Fruit fly (Drosophila melanogaster): ENCODE data around the gene CG46026.

Gene CG46026

dm6 chr3R:6342702-6343101 lies 36.0 kb downstream of the CG46026 start, which contains the start of gene CG10298:
Gene CG10298 (plus strand): TSS chr3R:6343002.
- TF ChIP-seq psq (optimal IDR thresholded peaks at IDR 0.05) (no peak), EcR (GFP tag; optimal IDR thresholded peaks at IDR 0.05) (no peak), usp (GFP tag; optimal IDR thresholded peaks at IDR 0.05) (no peak), Dll (optimal IDR thresholded peaks at IDR 0.05) (no peak), pan (optimal IDR thresholded peaks at IDR 0.05) (no peak), CG8478 (optimal IDR thresholded peaks at IDR 0.05) (no peak)

dm6 chr3R:6343396-6344239 lies 36.9 kb downstream of the CG46026 start, which contains the start of gene CG17919:
Gene CG17919 (plus strand): TSS chr3R:6344029.
- TF ChIP-seq usp (GFP tag; optimal IDR thresholded peaks at IDR 0.05): no peak
- TF ChIP-seq CG8478 (optimal IDR thresholded peaks at IDR 0.05): no peak
- no peak for TF ChIP-seq pan (optimal IDR thresholded peaks at IDR 0.05)
- no peak for TF ChIP-seq Dll (optimal IDR thresholded peaks at IDR 0.05)
- no peak for TF ChIP-seq EcR (GFP tag; optimal IDR thresholded peaks at IDR 0.05)

dm6 chr3R:6345814-6346213 lies 39.1 kb downstream of the CG46026 start, which contains the start of the genes SmD2 and CG18048:
Gene SmD2 (minus strand): TSS chr3R:6345911.
Gene CG18048 (plus strand): TSS chr3R:6346111.
- TF ChIP-seq usp (GFP tag; optimal IDR thresholded peaks at IDR 0.05) (no peak), EcR (GFP tag; optimal IDR thresholded peaks at IDR 0.05) (no peak), pan (optimal IDR thresholded peaks at IDR 0.05) (no peak)

- TF ChIP-seq Dll (optimal IDR thresholded peaks at IDR 0.05): no peak
- TF ChIP-seq CG8478 (optimal IDR thresholded peaks at IDR 0.05): no peak
- TF ChIP-seq psq (optimal IDR thresholded peaks at IDR 0.05): no peak
- TF ChIP-seq usp (GFP tag; optimal IDR thresholded peaks at IDR 0.05): no peak
- TF ChIP-seq EcR (GFP tag; optimal IDR thresholded peaks at IDR 0.05): no peak
- no peak for TF ChIP-seq pan (optimal IDR thresholded peaks at IDR 0.05)
These were observed 42.3 kb downstream of the CG46026 start, which contains the start of gene Hr83 for dm6 chr3R:6348943-6349342. Gene Hr83 (plus strand): TSS chr3R:6349243.

- no peak for TF ChIP-seq Dll (optimal IDR thresholded peaks at IDR 0.05)
- no peak for TF ChIP-seq psq (optimal IDR thresholded peaks at IDR 0.05)
- no peak for TF ChIP-seq pan (optimal IDR thresholded peaks at IDR 0.05)
- TF ChIP-seq CG8478 (optimal IDR thresholded peaks at IDR 0.05): no peak
- TF ChIP-seq EcR (GFP tag; optimal IDR thresholded peaks at IDR 0.05): no peak
- TF ChIP-seq usp (GFP tag; optimal IDR thresholded peaks at IDR 0.05): no peak
These were observed 44.1 kb downstream of the CG46026 start, which contains the start of gene Pak for dm6 chr3R:6350755-6351154. Gene Pak (plus strand): TSS chr3R:6350896.

- TF ChIP-seq usp (GFP tag; optimal IDR thresholded peaks at IDR 0.05) (no peak), Dll (optimal IDR thresholded peaks at IDR 0.05) (peak; percentile 23)
These were observed 44.5 kb downstream of the CG46026 start for dm6 chr3R:6351181-6351580.

dm6 chr3R:6351696-6352378 lies 45.2 kb downstream of the CG46026 start:
- TF ChIP-seq pan (optimal IDR thresholded peaks at IDR 0.05) (no peak), usp (GFP tag; optimal IDR thresholded peaks at IDR 0.05) (no peak), EcR (GFP tag; optimal IDR thresholded peaks at IDR 0.05) (no peak), psq (optimal IDR thresholded peaks at IDR 0.05) (no peak), CG8478 (optimal IDR thresholded peaks at IDR 0.05) (no peak)

- TF ChIP-seq psq (optimal IDR thresholded peaks at IDR 0.05): no peak
- TF ChIP-seq usp (GFP tag; optimal IDR thresholded peaks at IDR 0.05): no peak
- TF ChIP-seq pan (optimal IDR thresholded peaks at IDR 0.05): peak; percentile 31
- no peak for TF ChIP-seq Dll (optimal IDR thresholded peaks at IDR 0.05)
These were observed 45.8 kb downstream of the CG46026 start for dm6 chr3R:6352436-6352835.

- no peak for TF ChIP-seq EcR (GFP tag; optimal IDR thresholded peaks at IDR 0.05)
- no peak for TF ChIP-seq usp (GFP tag; optimal IDR thresholded peaks at IDR 0.05)
These were observed 46.4 kb downstream of the CG46026 start for dm6 chr3R:6352893-6353623.

dm6 chr3R:6353624-6354352 lies 47.1 kb downstream of the CG46026 start:
- TF ChIP-seq CG8478 (optimal IDR thresholded peaks at IDR 0.05) (no peak), pan (optimal IDR thresholded peaks at IDR 0.05) (no peak), usp (GFP tag; optimal IDR thresholded peaks at IDR 0.05) (no peak), psq (optimal IDR thresholded peaks at IDR 0.05) (no peak), EcR (GFP tag; optimal IDR thresholded peaks at IDR 0.05) (no peak), Dll (optimal IDR thresholded peaks at IDR 0.05) (no peak)

- TF ChIP-seq EcR (GFP tag; optimal IDR thresholded peaks at IDR 0.05): no peak
- no peak for TF ChIP-seq psq (optimal IDR thresholded peaks at IDR 0.05)
- TF ChIP-seq usp (GFP tag; optimal IDR thresholded peaks at IDR 0.05): no peak
- no peak for TF ChIP-seq pan (optimal IDR thresholded peaks at IDR 0.05)
- no peak for TF ChIP-seq Dll (optimal IDR thresholded peaks at IDR 0.05)
- no peak for TF ChIP-seq CG8478 (optimal IDR thresholded peaks at IDR 0.05)
These were observed 47.7 kb downstream of the CG46026 start for dm6 chr3R:6354408-6354807.

All from whole organism.